Fruit fly (Drosophila melanogaster): ENCODE results near the gene Ubi-p63E.

The Ubi-p63E gene

dm6 chr3L:3902491-3903198 lies at the start of gene Ubi-p63E:
Ubi-p63E (minus strand) TSS chr3L:3903184.
- TF ChIP-seq Myc (optimal IDR thresholded peaks at IDR 0.05) (no peak), ttk (optimal IDR thresholded peaks at IDR 0.05) (no peak), Sin3A (optimal IDR thresholded peaks at IDR 0.05) (no peak), psq (optimal IDR thresholded peaks at IDR 0.05) (no peak), h (optimal IDR thresholded peaks at IDR 0.05) (no peak), insv (optimal IDR thresholded peaks at IDR 0.05) (no peak)

dm6 chr3L:3952468-3952867 lies 49.5 kb upstream of the Ubi-p63E start, which contains the start of gene CG14984:
CG14984 (minus strand) TSS chr3L:3952550.
- TF ChIP-seq insv (optimal IDR thresholded peaks at IDR 0.05) (no peak), Sin3A (optimal IDR thresholded peaks at IDR 0.05) (no peak), psq (optimal IDR thresholded peaks at IDR 0.05) (no peak), Myc (optimal IDR thresholded peaks at IDR 0.05) (no peak), h (optimal IDR thresholded peaks at IDR 0.05) (no peak), ttk (optimal IDR thresholded peaks at IDR 0.05) (no peak)

dm6 chr3L:3951875-3952274 lies 48.9 kb upstream of the Ubi-p63E start:
- TF ChIP-seq Myc (optimal IDR thresholded peaks at IDR 0.05) (no peak), h (optimal IDR thresholded peaks at IDR 0.05) (no peak), insv (optimal IDR thresholded peaks at IDR 0.05) (no peak), psq (optimal IDR thresholded peaks at IDR 0.05) (no peak), ttk (optimal IDR thresholded peaks at IDR 0.05) (no peak), Sin3A (optimal IDR thresholded peaks at IDR 0.05) (no peak)

dm6 chr3L:3949205-3949604 lies 46.2 kb upstream of the Ubi-p63E start, which contains the start of gene CG14983:
CG14983 (minus strand) TSS chr3L:3949305.
- TF ChIP-seq Myc (optimal IDR thresholded peaks at IDR 0.05) (no peak), ttk (optimal IDR thresholded peaks at IDR 0.05) (no peak), insv (optimal IDR thresholded peaks at IDR 0.05) (no peak), h (optimal IDR thresholded peaks at IDR 0.05) (no peak), psq (optimal IDR thresholded peaks at IDR 0.05) (no peak), Sin3A (optimal IDR thresholded peaks at IDR 0.05) (no peak)

- TF ChIP-seq h (optimal IDR thresholded peaks at IDR 0.05) (no peak), Sin3A (optimal IDR thresholded peaks at IDR 0.05) (no peak), insv (optimal IDR thresholded peaks at IDR 0.05) (no peak), ttk (optimal IDR thresholded peaks at IDR 0.05) (no peak), psq (optimal IDR thresholded peaks at IDR 0.05) (no peak), Myc (optimal IDR thresholded peaks at IDR 0.05) (no peak)
These were observed 44.4 kb upstream of the Ubi-p63E start, which contains the start of gene CG10853 for dm6 chr3L:3947301-3947941. CG10853 (plus strand) TSS chr3L:3947891.

dm6 chr3L:3942241-3943028 lies 39.5 kb upstream of the Ubi-p63E start, which contains the start of the genes CG10863 and CG14982:
CG10863 (minus strand) TSS chr3L:3942465.
CG14982 (plus strand) TSS chr3L:3942710.
- TF ChIP-seq Sin3A (optimal IDR thresholded peaks at IDR 0.05): no peak
- TF ChIP-seq ttk (optimal IDR thresholded peaks at IDR 0.05): no peak
- TF ChIP-seq Myc (optimal IDR thresholded peaks at IDR 0.05): no peak
- TF ChIP-seq insv (optimal IDR thresholded peaks at IDR 0.05): no peak
- no peak for TF ChIP-seq h (optimal IDR thresholded peaks at IDR 0.05)
- no peak for TF ChIP-seq psq (optimal IDR thresholded peaks at IDR 0.05)

dm6 chr3L:3940075-3940819 lies 37.3 kb upstream of the Ubi-p63E start, which contains the start of gene CG12766:
CG12766 (minus strand) TSS chr3L:3940125.
- TF ChIP-seq Myc (optimal IDR thresholded peaks at IDR 0.05) (no peak), psq (optimal IDR thresholded peaks at IDR 0.05) (no peak)

dm6 chr3L:3937806-3938205 lies 34.8 kb upstream of the Ubi-p63E start, which contains the start of gene CG10866:
CG10866 (minus strand) TSS chr3L:3937992.
- TF ChIP-seq ttk (optimal IDR thresholded peaks at IDR 0.05): no peak
- TF ChIP-seq insv (optimal IDR thresholded peaks at IDR 0.05): no peak
- no peak for TF ChIP-seq psq (optimal IDR thresholded peaks at IDR 0.05)
- no peak for TF ChIP-seq Sin3A (optimal IDR thresholded peaks at IDR 0.05)
- no peak for TF ChIP-seq h (optimal IDR thresholded peaks at IDR 0.05)
- TF ChIP-seq Myc (optimal IDR thresholded peaks at IDR 0.05): no peak

- TF ChIP-seq psq (optimal IDR thresholded peaks at IDR 0.05) (no peak), insv (optimal IDR thresholded peaks at IDR 0.05) (no peak), Sin3A (optimal IDR thresholded peaks at IDR 0.05) (no peak), Myc (optimal IDR thresholded peaks at IDR 0.05) (no peak), ttk (optimal IDR thresholded peaks at IDR 0.05) (no peak), h (optimal IDR thresholded peaks at IDR 0.05) (no peak)
These were observed 32.7 kb upstream of the Ubi-p63E start, which contains the start of gene Eip63F-1 for dm6 chr3L:3935567-3936207. Eip63F-1 (minus strand) TSS chr3L:3935617.

- TF ChIP-seq Sin3A (optimal IDR thresholded peaks at IDR 0.05) (no peak), h (optimal IDR thresholded peaks at IDR 0.05) (no peak), ttk (optimal IDR thresholded peaks at IDR 0.05) (no peak), insv (optimal IDR thresholded peaks at IDR 0.05) (no peak), Myc (optimal IDR thresholded peaks at IDR 0.05) (no peak), psq (optimal IDR thresholded peaks at IDR 0.05) (no peak)
These were observed 31.1 kb upstream of the Ubi-p63E start for dm6 chr3L:3934110-3934509.

dm6 chr3L:3933599-3933998 lies 30.6 kb upstream of the Ubi-p63E start:
- TF ChIP-seq insv (optimal IDR thresholded peaks at IDR 0.05) (no peak), Myc (optimal IDR thresholded peaks at IDR 0.05) (no peak)

Measured in Kc167 (cell line).